Worm (Caenorhabditis elegans): ENCODE data around the gene C07G2.5.

Gene C07G2.5

DNA sequence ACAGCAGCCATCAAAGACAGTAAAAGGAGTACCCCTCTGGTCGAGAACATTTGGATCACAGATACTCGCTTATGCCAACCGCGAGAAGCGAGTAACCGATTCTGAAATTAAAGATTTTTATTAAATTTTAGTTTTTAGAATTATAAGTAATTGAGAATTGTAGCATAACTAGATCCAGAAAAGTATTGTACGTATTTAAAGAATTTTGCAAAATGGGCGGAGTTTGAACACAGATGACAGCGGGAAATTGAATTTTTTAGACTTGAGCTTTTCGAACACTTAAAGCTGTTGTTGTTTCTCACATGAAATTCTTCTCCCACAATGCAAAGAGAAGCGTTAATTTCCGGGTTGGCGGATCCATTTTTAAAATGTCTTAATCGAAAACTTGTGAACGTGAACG lies 21.4 kb downstream of the C07G2.5 start, which contains the start of gene ins-17:
TSS of gene ins-17 (minus strand) at position 101 of the 400 bp plus-strand sequence.
- TF ChIP-seq lsy-12 (tag; optimal IDR thresholded peaks at IDR 0.05): no peak
- TF ChIP-seq pha-4 (tag; optimal IDR thresholded peaks at IDR 0.05): no peak
- TF ChIP-seq ceh-82 (tag; optimal IDR thresholded peaks at IDR 0.05): no peak

DNA sequence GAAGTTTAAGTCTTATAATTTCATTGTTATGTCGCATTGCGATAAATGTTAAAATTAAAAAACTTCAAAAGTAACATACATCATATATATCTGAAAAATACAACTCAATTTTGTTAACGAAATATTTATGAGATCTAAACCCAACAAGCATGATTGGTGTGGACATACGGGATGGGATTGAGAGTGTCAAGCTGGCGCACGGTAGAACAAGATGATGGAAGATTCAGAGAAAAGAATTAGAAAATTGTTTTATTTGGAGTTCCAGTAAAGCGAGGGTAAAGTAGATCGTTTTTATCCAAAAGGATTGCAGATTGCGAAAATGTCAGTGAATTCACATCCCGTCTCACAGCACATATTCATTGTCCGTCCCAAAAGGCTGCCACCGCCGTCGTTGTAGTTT lies 22.0 kb downstream of the C07G2.5 start:
- TF ChIP-seq nhr-25 (tag; optimal IDR thresholded peaks at IDR 0.05) (no peak), nhr-28 (tag; optimal IDR thresholded peaks at IDR 0.05) (no peak), R02D3.7 (tag; optimal IDR thresholded peaks at IDR 0.05) (no peak), ceh-16 (tag; optimal IDR thresholded peaks at IDR 0.05) (no peak), nhr-237 (tag; optimal IDR thresholded peaks at IDR 0.05) (no peak)

DNA sequence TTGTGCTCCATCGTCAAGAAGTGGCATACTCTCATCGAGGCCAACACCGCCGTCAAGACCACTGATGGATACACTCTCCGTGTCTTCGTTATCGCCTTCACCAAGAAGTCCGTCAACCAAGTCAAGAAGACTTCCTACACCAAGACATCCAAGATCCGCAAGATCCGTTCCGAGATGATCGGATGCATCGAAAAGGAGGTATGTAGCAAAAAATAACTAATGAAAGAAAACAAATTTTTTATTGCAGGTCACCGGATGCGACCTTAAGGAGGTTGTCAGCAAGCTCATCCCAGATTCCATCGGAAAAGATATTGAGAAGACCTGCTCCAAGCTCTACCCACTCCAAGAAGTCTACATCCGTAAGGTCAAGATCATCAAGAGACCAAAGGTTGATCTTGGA lies 22.5 kb downstream of the C07G2.5 start:
- TF ChIP-seq elt-3 (tag; optimal IDR thresholded peaks at IDR 0.05): no peak
- TF ChIP-seq ztf-4 (tag; optimal IDR thresholded peaks at IDR 0.05): no peak
- no peak for TF ChIP-seq nhr-43 (tag; optimal IDR thresholded peaks at IDR 0.05; ENCODE audit: poor library complexity, severe bottlenecking)
- no peak for TF ChIP-seq eor-1 (tag; optimal IDR thresholded peaks at IDR 0.05)
- TF ChIP-seq nfya-1 (tag; optimal IDR thresholded peaks at IDR 0.05; ENCODE audit: insufficient read depth): no peak
- TF ChIP-seq ceh-82 (tag; optimal IDR thresholded peaks at IDR 0.05): no peak
- no peak for TF ChIP-seq tbx-2 (tag; optimal IDR thresholded peaks at IDR 0.05)
- no peak for TF ChIP-seq unc-39 (tag; optimal IDR thresholded peaks at IDR 0.05)
- TF ChIP-seq mml-1 (tag; optimal IDR thresholded peaks at IDR 0.05): no peak
- no peak for TF ChIP-seq ceh-16 (tag; optimal IDR thresholded peaks at IDR 0.05)
- no peak for TF ChIP-seq lsy-12 (tag; optimal IDR thresholded peaks at IDR 0.05)
- TF ChIP-seq nhr-11 (tag; optimal IDR thresholded peaks at IDR 0.05): no peak
- TF ChIP-seq nhr-77 (tag; optimal IDR thresholded peaks at IDR 0.05): no peak
- TF ChIP-seq pha-4 (tag; optimal IDR thresholded peaks at IDR 0.05): no peak
- no peak for TF ChIP-seq nhr-76 (tag; optimal IDR thresholded peaks at IDR 0.05)
- no peak for TF ChIP-seq egl-27 (tag; optimal IDR thresholded peaks at IDR 0.05)
- TF ChIP-seq nhr-67 (tag; optimal IDR thresholded peaks at IDR 0.05): no peak

DNA sequence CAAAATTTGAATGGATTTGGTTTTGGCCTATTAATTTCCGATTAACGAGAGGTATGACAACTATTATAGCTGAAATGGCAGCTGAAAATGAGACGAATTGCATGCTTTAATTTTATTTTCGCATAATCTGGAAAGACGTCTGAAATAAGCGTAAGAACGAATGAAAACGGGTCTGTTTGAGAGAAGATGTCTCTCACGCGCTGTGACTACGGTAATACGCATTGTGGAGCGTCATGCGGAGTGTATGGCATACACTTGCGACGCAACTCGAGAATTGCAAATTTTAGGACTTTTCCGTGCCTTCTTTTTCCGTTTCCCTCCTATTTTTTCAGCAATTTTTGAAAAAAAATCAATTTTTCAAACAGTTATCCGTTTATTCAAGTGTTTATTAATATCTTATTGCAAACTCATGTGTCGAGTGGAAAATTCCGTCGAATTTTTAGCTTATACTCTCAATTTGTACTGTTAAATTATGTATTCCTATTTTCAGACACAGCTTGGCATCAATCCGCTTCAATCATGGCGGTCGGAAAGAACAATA lies 23.3 kb downstream of the C07G2.5 start, which contains the start of gene rps-1:
TSS of gene rps-1 (plus strand) at position 491 of the 541 bp plus-strand sequence.
- TF ChIP-seq daf-12 (tag; optimal IDR thresholded peaks at IDR 0.05) (peak; percentile 39), skn-1 (tag; optimal IDR thresholded peaks at IDR 0.05) (peak; percentile 95), tbx-2 (tag; optimal IDR thresholded peaks at IDR 0.05) (peak; percentile 96), eor-1 (tag; optimal IDR thresholded peaks at IDR 0.05) (no peak), mdl-1 (tag; optimal IDR thresholded peaks at IDR 0.05) (peak; percentile 52), elt-1 (tag; optimal IDR thresholded peaks at IDR 0.05) (peak; percentile 90), elt-3 (tag; optimal IDR thresholded peaks at IDR 0.05) (peak; percentile 20 to 97 (median 69)), unc-39 (tag; optimal IDR thresholded peaks at IDR 0.05) (peak; percentile 58), fkh-2 (tag; optimal IDR thresholded peaks at IDR 0.05) (peak; percentile 48), elt-2 (tag; optimal IDR thresholded peaks at IDR 0.05) (peak; percentile 90), nhr-76 (tag; optimal IDR thresholded peaks at IDR 0.05) (peak; percentile 74), nhr-28 (tag; optimal IDR thresholded peaks at IDR 0.05) (peak; percentile 53), nhr-237 (tag; optimal IDR thresholded peaks at IDR 0.05) (no peak), pqm-1 (tag; optimal IDR thresholded peaks at IDR 0.05) (peak; percentile 84), ceh-28 (tag; optimal IDR thresholded peaks at IDR 0.05) (peak; percentile 91), ceh-16 (tag; optimal IDR thresholded peaks at IDR 0.05) (peak; percentile 18), jun-1 (tag; optimal IDR thresholded peaks at IDR 0.05) (peak; percentile 99), nhr-12 (tag; optimal IDR thresholded peaks at IDR 0.05) (no peak), ztf-4 (tag; optimal IDR thresholded peaks at IDR 0.05) (peak; percentile 95), nhr-67 (tag; optimal IDR thresholded peaks at IDR 0.05) (no peak), nhr-43 (tag; optimal IDR thresholded peaks at IDR 0.05; ENCODE audit: poor library complexity, severe bottlenecking) (peak; percentile 97), aly-2 (tag; optimal IDR thresholded peaks at IDR 0.05) (peak; percentile 92), ztf-11 (tag; optimal IDR thresholded peaks at IDR 0.05) (no peak), zag-1 (tag; optimal IDR thresholded peaks at IDR 0.05) (peak; percentile 77), ceh-82 (tag; optimal IDR thresholded peaks at IDR 0.05) (peak; percentile 94), hmg-11 (tag; optimal IDR thresholded peaks at IDR 0.05) (peak; percentile 99), egl-5 (tag; optimal IDR thresholded peaks at IDR 0.05) (peak; percentile 98), fos-1 (tag; optimal IDR thresholded peaks at IDR 0.05) (peak; percentile 86), ceh-9 (tag; optimal IDR thresholded peaks at IDR 0.05) (no peak), snpc-4 (tag; optimal IDR thresholded peaks at IDR 0.05) (peak; percentile 97), lin-39 (tag; optimal IDR thresholded peaks at IDR 0.05) (peak; percentile 96), egl-27 (tag; optimal IDR thresholded peaks at IDR 0.05) (peak; percentile 71), lin-15B (tag; optimal IDR thresholded peaks at IDR 0.05) (peak; percentile 96), lsy-12 (tag; optimal IDR thresholded peaks at IDR 0.05) (peak; percentile 100), unc-62 (GFP tag; optimal IDR thresholded peaks at IDR 0.05) (peak; percentile 89), sea-2 (GFP tag; optimal IDR thresholded peaks at IDR 0.05) (peak; percentile 74), mml-1 (tag; optimal IDR thresholded peaks at IDR 0.05) (no peak), pha-4 (tag; optimal IDR thresholded peaks at IDR 0.05) (peak; percentile 100), nhr-11 (tag; optimal IDR thresholded peaks at IDR 0.05) (peak; percentile 96), nhr-25 (tag; optimal IDR thresholded peaks at IDR 0.05) (peak; percentile 100), ama-1 (optimal IDR thresholded peaks at IDR 0.05) (peak; percentile 87), nhr-77 (tag; optimal IDR thresholded peaks at IDR 0.05) (peak; percentile 93)
